Fruit fly (Drosophila melanogaster) whole organism, embryonic: Measurements from ENCODE around the gene CG3224.

Experiments
- Atf6 ChIP-seq: fragments of 200-800 bp; sonication (Bioruptor generic); IDR thresholded peaks from 2 replicates; pipeline ENCODE4 v1.3.6; 2022; ENCODE audit warnings: missing biosample characterization, missing genetic modification characterization
- CG10267 ChIP-seq: fragments of 200-800 bp; sonication (Bioruptor generic); optimal IDR thresholded peaks from 2 replicates; lab custom pipeline; 2018; ENCODE audit warnings: missing biosample characterization, mild to moderate bottlenecking, missing genetic modification characterization, moderate library complexity
- CG11093 ChIP-seq: fragments of 200-800 bp; sonication (Bioruptor generic); IDR thresholded peaks from 3 replicates; pipeline ENCODE4 v1.3.6; 2022; ENCODE audit warnings: missing biosample characterization, missing genetic modification characterization
- CG12236 ChIP-seq: fragments of 200-800 bp; sonication (Bioruptor generic); optimal IDR thresholded peaks from 2 replicates; lab custom pipeline; 2016; ENCODE audit warnings: missing biosample characterization, missing genetic modification characterization
- CG12769 ChIP-seq: fragments of 200-800 bp; sonication (Bioruptor generic); optimal IDR thresholded peaks from 2 replicates; lab custom pipeline; 2019; ENCODE audit warnings: missing biosample characterization, mild to moderate bottlenecking, missing genetic modification characterization, moderate library complexity
- CG14441 ChIP-seq: fragments of 200-800 bp; sonication (Bioruptor generic); IDR thresholded peaks from 2 replicates; pipeline ENCODE4 v1.3.6; 2022; ENCODE audit warnings: missing biosample characterization, missing genetic modification characterization
- CG15269 ChIP-seq: fragments of 200-800 bp; sonication (Bioruptor generic); optimal IDR thresholded peaks from 2 replicates; lab custom pipeline; 2018; ENCODE audit warnings: missing biosample characterization, mild to moderate bottlenecking, missing genetic modification characterization, moderate library complexity
- CG16863 ChIP-seq: fragments of 200-800 bp; sonication (Bioruptor generic); optimal IDR thresholded peaks from 3 replicates; lab custom pipeline; 2016; ENCODE audit warnings: missing biosample characterization, missing genetic modification characterization
- CG17186 ChIP-seq: fragments of 200-800 bp; sonication (Bioruptor generic); optimal IDR thresholded peaks from 3 replicates; lab custom pipeline; 2017; ENCODE audit warnings: missing biosample characterization, missing genetic modification reagents, missing genetic modification characterization
- CG17361 ChIP-seq: fragments of 200-800 bp; sonication (Bioruptor generic); IDR thresholded peaks from 3 replicates; pipeline ENCODE4 v1.3.6; 2022; ENCODE audit warnings: missing biosample characterization, missing genetic modification characterization
- CG2120 ChIP-seq: fragments of 200-800 bp; sonication (Bioruptor generic); optimal IDR thresholded peaks from 3 replicates; lab custom pipeline; 2016; ENCODE audit warnings: missing biosample characterization, missing genetic modification characterization
- CG2129 ChIP-seq: fragments of 200-800 bp; sonication (Bioruptor generic); IDR thresholded peaks from 2 replicates; pipeline ENCODE4 v1.3.6; 2022; ENCODE audit warnings: missing biosample characterization, missing genetic modification characterization; ENCODE audit not compliant: partially characterized antibody
- CG3281 ChIP-seq: fragments of 200-800 bp; sonication (Bioruptor generic); optimal IDR thresholded peaks from 3 replicates; lab custom pipeline; 2017; ENCODE audit warnings: missing biosample characterization, mild to moderate bottlenecking, missing genetic modification characterization
- CG33557 ChIP-seq: fragments of 200-800 bp; sonication (Bioruptor generic); optimal IDR thresholded peaks from 2 replicates; lab custom pipeline; 2019; ENCODE audit warnings: missing biosample characterization, mild to moderate bottlenecking, missing genetic modification characterization, moderate library complexity
- CG4854 ChIP-seq: fragments of 200-800 bp; sonication (Bioruptor generic); optimal IDR thresholded peaks from 2 replicates; lab custom pipeline; 2016; ENCODE audit warnings: missing biosample characterization, missing genetic modification characterization, inconsistent platforms
- CG6272 ChIP-seq: fragments of 200-800 bp; sonication (Bioruptor generic); IDR thresholded peaks from 2 replicates; pipeline ENCODE4 v1.3.6; 2022; ENCODE audit warnings: missing biosample characterization, missing genetic modification characterization
- CG7271 ChIP-seq: fragments of 200-800 bp; sonication (Bioruptor generic); optimal IDR thresholded peaks from 2 replicates; lab custom pipeline; 2018; ENCODE audit warnings: missing biosample characterization, mild to moderate bottlenecking, missing genetic modification characterization, moderate library complexity
- CG7928 ChIP-seq: fragments of 200-800 bp; sonication (Bioruptor generic); optimal IDR thresholded peaks from 2 replicates; lab custom pipeline; 2017; ENCODE audit warnings: missing biosample characterization, mild to moderate bottlenecking, missing genetic modification characterization
- Camta ChIP-seq: fragments of 200-800 bp; sonication (Bioruptor generic); optimal IDR thresholded peaks from 2 replicates; lab custom pipeline; 2016; ENCODE audit warnings: missing biosample characterization, missing genetic modification characterization
- CoRest ChIP-seq: fragments of 200-800 bp; sonication (Bioruptor generic); optimal IDR thresholded peaks from 3 replicates; lab custom pipeline; 2018; ENCODE audit warnings: missing biosample characterization, mild to moderate bottlenecking, missing genetic modification characterization, moderate library complexity
- Dek ChIP-seq: fragments of 200-800 bp; sonication (Bioruptor generic); optimal IDR thresholded peaks from 3 replicates; lab custom pipeline; 2019; ENCODE audit warnings: missing biosample characterization, mild to moderate bottlenecking, missing genetic modification characterization, moderate library complexity
- Doc2 ChIP-seq: fragments of 200-800 bp; sonication (Bioruptor generic); IDR thresholded peaks from 2 replicates; pipeline ENCODE4 v1.3.6; 2022; ENCODE audit warnings: missing biosample characterization, missing genetic modification characterization
- HLH54F ChIP-seq: fragments of 200-800 bp; sonication (Bioruptor generic); optimal IDR thresholded peaks from 3 replicates; lab custom pipeline; 2016; ENCODE audit warnings: missing biosample characterization, missing genetic modification characterization
- Hr51 ChIP-seq, 2 experiments: fragments of 200-800 bp; sonication (Bioruptor generic); optimal IDR thresholded peaks; 2 replicates in 1 of 2; 3 replicates in 1 of 2; lab custom pipeline; 2016 to 2018; ENCODE audit warnings: missing biosample characterization in 2 of 2, missing genetic modification characterization in 2 of 2, mild to moderate bottlenecking in 1 of 2, moderate library complexity in 1 of 2
- Jarid2 ChIP-seq: fragments of 200-800 bp; sonication (Bioruptor generic); optimal IDR thresholded peaks from 3 replicates; lab custom pipeline; 2017; ENCODE audit warnings: mild to moderate bottlenecking, missing biosample characterization, missing genetic modification reagents, missing genetic modification characterization
- NK7.1 ChIP-seq: fragments of 200-800 bp; sonication (Bioruptor generic); optimal IDR thresholded peaks from 3 replicates; lab custom pipeline; 2016; ENCODE audit warnings: missing biosample characterization, missing genetic modification characterization
- Nf-YA ChIP-seq: fragments of 200-800 bp; sonication (Bioruptor generic); IDR thresholded peaks from 2 replicates; pipeline ENCODE4 v1.3.6; 2022; ENCODE audit warnings: missing biosample characterization, missing genetic modification characterization
- Sry-β ChIP-seq: fragments of 200-800 bp; sonication (Bioruptor generic); optimal IDR thresholded peaks from 2 replicates; lab custom pipeline; 2018; ENCODE audit warnings: missing biosample characterization, mild to moderate bottlenecking, missing genetic modification characterization, moderate library complexity
- Vsx1 ChIP-seq: fragments of 200-800 bp; sonication (Bioruptor generic); optimal IDR thresholded peaks from 2 replicates; lab custom pipeline; 2017; ENCODE audit warnings: missing biosample characterization, mild to moderate bottlenecking, missing genetic modification characterization, missing genetic modification reagents
- abd-A ChIP-seq: fragments of 200-800 bp; sonication (Bioruptor generic); optimal IDR thresholded peaks from 3 replicates; lab custom pipeline; 2019; ENCODE audit warnings: missing biosample characterization, mild to moderate bottlenecking, missing genetic modification characterization, moderate library complexity
- bsh ChIP-seq, 2 experiments: fragments of 200-800 bp; sonication (Bioruptor generic); optimal IDR thresholded peaks; 2 replicates each; lab custom pipeline; 2017 to 2018; ENCODE audit warnings: mild to moderate bottlenecking in 2 of 2, missing biosample characterization in 2 of 2, missing genetic modification characterization in 2 of 2, moderate library complexity in 1 of 2
- chif ChIP-seq, 2 experiments: fragments of 200-800 bp; sonication (Bioruptor generic); optimal IDR thresholded peaks; 3 replicates each; lab custom pipeline; 2016; ENCODE audit warnings: missing biosample characterization in 2 of 2, missing genetic modification characterization in 2 of 2
- crc ChIP-seq: fragments of 200-800 bp; sonication (Bioruptor generic); optimal IDR thresholded peaks from 2 replicates; lab custom pipeline; 2016; ENCODE audit warnings: missing biosample characterization, missing genetic modification characterization
- cwo ChIP-seq: fragments of 200-800 bp; sonication (Bioruptor generic); optimal IDR thresholded peaks from 3 replicates; lab custom pipeline; 2017; ENCODE audit warnings: missing biosample characterization, missing genetic modification characterization, mild to moderate bottlenecking, moderate library complexity, missing genetic modification reagents
- da ChIP-seq: fragments of 200-800 bp; sonication (Bioruptor generic); optimal IDR thresholded peaks from 2 replicates; lab custom pipeline; 2016; ENCODE audit warnings: missing biosample characterization, missing genetic modification characterization
- dimm ChIP-seq: fragments of 200-800 bp; sonication (Bioruptor generic); IDR thresholded peaks from 2 replicates; pipeline ENCODE4 v1.3.6; 2022; ENCODE audit warnings: missing biosample characterization, missing genetic modification characterization
- disco-r ChIP-seq: fragments of 200-800 bp; sonication (Bioruptor generic); optimal IDR thresholded peaks from 2 replicates; lab custom pipeline; 2016; ENCODE audit warnings: missing biosample characterization, missing genetic modification characterization
- esg ChIP-seq: fragments of 200-800 bp; sonication (Bioruptor generic); conservative IDR thresholded peaks from 2 replicates; pipeline ENCODE4 v1.3.6; 2022; ENCODE audit warnings: missing biosample characterization, missing genetic modification characterization
- exex ChIP-seq: fragments of 200-800 bp; sonication (Bioruptor generic); optimal IDR thresholded peaks from 4 replicates; lab custom pipeline; 2018; ENCODE audit warnings: missing biosample characterization, mild to moderate bottlenecking, missing genetic modification characterization, moderate library complexity
- ind ChIP-seq: fragments of 200-800 bp; sonication (Bioruptor generic); optimal IDR thresholded peaks from 3 replicates; lab custom pipeline; 2016; ENCODE audit warnings: missing biosample characterization, missing genetic modification characterization
- org-1 ChIP-seq: fragments of 200-800 bp; sonication (Bioruptor generic); optimal IDR thresholded peaks from 2 replicates; lab custom pipeline; 2017; ENCODE audit warnings: missing biosample characterization, missing genetic modification characterization
- repo ChIP-seq: fragments of 200-800 bp; sonication (Bioruptor generic); optimal IDR thresholded peaks from 2 replicates; lab custom pipeline; 2016; ENCODE audit warnings: missing biosample characterization, missing genetic modification characterization
- sima ChIP-seq: fragments of 200-800 bp; sonication (Bioruptor generic); optimal IDR thresholded peaks from 2 replicates; lab custom pipeline; 2016; ENCODE audit warnings: missing biosample characterization, missing genetic modification characterization
- sisA ChIP-seq: fragments of 200-800 bp; sonication (Bioruptor generic); IDR thresholded peaks from 2 replicates; pipeline ENCODE4 v1.3.6; 2022; ENCODE audit warnings: missing biosample characterization, missing genetic modification characterization
- stwl ChIP-seq: fragments of 200-800 bp; sonication (Bioruptor generic); optimal IDR thresholded peaks from 3 replicates; lab custom pipeline; 2018; ENCODE audit warnings: missing biosample characterization, mild to moderate bottlenecking, missing genetic modification characterization, moderate library complexity
- tx ChIP-seq: fragments of 200-800 bp; sonication (Bioruptor generic); optimal IDR thresholded peaks from 2 replicates; lab custom pipeline; 2016; ENCODE audit warnings: missing biosample characterization, missing genetic modification characterization
- unc-4 ChIP-seq: fragments of 200-800 bp; sonication (Bioruptor generic); IDR thresholded peaks from 2 replicates; pipeline ENCODE4 v1.3.6; 2022; ENCODE audit warnings: missing biosample characterization, missing genetic modification characterization; ENCODE audit not compliant: partially characterized antibody
- vvl ChIP-seq: fragments of 200-800 bp; sonication (Bioruptor generic); IDR thresholded peaks from 2 replicates; pipeline ENCODE4 v1.3.6; 2022; ENCODE audit warnings: missing biosample characterization, missing genetic modification characterization
- z ChIP-seq: fragments of 200-800 bp; sonication (Bioruptor generic); IDR thresholded peaks from 3 replicates; pipeline ENCODE4 v1.3.6; 2022; ENCODE audit warnings: missing biosample characterization, missing genetic modification characterization
- zfh1 ChIP-seq: fragments of 200-800 bp; sonication (Bioruptor generic); IDR thresholded peaks from 3 replicates; pipeline ENCODE4 v1.3.6; 2022; ENCODE audit warnings: missing biosample characterization, missing genetic modification characterization

CG3224 gene

DNA sequence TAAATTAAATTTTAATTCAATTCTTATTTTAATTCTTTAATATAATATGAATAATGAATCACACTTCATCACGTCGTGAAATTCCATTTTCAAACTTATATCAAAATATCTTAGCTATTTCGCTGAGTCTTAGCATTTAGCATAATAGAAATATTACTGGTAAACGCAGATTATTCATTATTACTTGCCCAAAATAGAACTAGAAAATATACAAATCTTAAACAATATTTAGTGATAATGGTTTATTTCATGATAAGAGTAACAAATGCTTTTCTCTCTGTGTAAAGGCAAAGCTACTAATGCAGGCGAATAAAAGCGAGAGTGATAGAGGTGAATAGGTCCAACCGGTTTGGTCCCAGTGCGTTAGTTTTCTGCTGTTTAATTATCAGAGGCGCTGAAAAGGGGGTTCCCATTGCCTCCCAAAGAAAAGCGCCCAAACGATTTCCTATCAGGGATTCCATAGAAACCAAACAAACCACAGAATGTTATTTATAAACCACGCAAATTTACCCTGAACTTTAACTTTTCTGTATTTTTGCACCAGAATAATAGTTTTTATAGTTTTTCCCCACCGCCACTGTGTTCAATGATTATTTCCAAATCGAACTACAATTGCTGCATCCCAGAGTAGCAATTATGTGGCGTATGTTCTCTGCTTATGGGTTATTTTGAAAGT lies 1.8 kb upstream of the CG3224 start (continued):
- TF ChIP-seq CG15269 (tag; lab: Kevin White, UChicago) = peak; percentile 56
- TF ChIP-seq CG3281 (GFP tag; lab: Kevin White, UChicago) = peak; percentile 19
- no peak for TF ChIP-seq CG4854
- TF ChIP-seq CG7271 (tag; lab: Kevin White, UChicago) = no peak
- TF ChIP-seq stwl = no peak
- TF ChIP-seq zfh1 (GFP tag; lab: Robert Waterston, UW) = no peak
- no peak for TF ChIP-seq tx (GFP tag; lab: Kevin White, UChicago)
- peak; percentile 12 for TF ChIP-seq HLH54F (GFP tag; lab: Kevin White, UChicago)
- peak; percentile 49 for TF ChIP-seq CG16863
- TF ChIP-seq Camta = peak; percentile 38
- TF ChIP-seq Dek (tag; lab: Kevin White, UChicago) = peak; percentile 19
- TF ChIP-seq disco-r (GFP tag; lab: Kevin White, UChicago) = no peak
- TF ChIP-seq esg (GFP tag; lab: Robert Waterston, UW) = peak; percentile 28
- no peak for TF ChIP-seq repo (GFP tag; lab: Kevin White, UChicago)
- peak in 1 of 2 experiments; percentile 44 for TF ChIP-seq Hr51 (GFP tag; optimal IDR thresholded peaks at IDR 0.05; lab: Kevin White, UChicago)
- no peak for TF ChIP-seq Sry-β (GFP tag; lab: Kevin White, UChicago)
- TF ChIP-seq CG2129 (GFP tag; lab: Robert Waterston, UW) = no peak
- no peak for TF ChIP-seq CG12236 (GFP tag; lab: Kevin White, UChicago)
- peak in 1 of 2 experiments; percentile 8 for TF ChIP-seq bsh (GFP tag; optimal IDR thresholded peaks at IDR 0.05; lab: Kevin White, UChicago)
- no peak for TF ChIP-seq CG33557
- TF ChIP-seq da (GFP tag; lab: Kevin White, UChicago) = no peak
- TF ChIP-seq chif (GFP tag; optimal IDR thresholded peaks at IDR 0.05; lab: Kevin White, UChicago) = peak; percentile 19 to 21
- peak; percentile 65 for TF ChIP-seq CG12769 (tag; lab: Kevin White, UChicago)
- no peak for TF ChIP-seq CG7928 (GFP tag; lab: Kevin White, UChicago)
- peak; percentile 93 for TF ChIP-seq CG14441 (GFP tag; lab: Robert Waterston, UW)
- TF ChIP-seq cwo (GFP tag; lab: Kevin White, UChicago) = peak; percentile 4
- TF ChIP-seq Jarid2 (GFP tag; lab: Kevin White, UChicago) = no peak
- TF ChIP-seq CG6272 (GFP tag; lab: Robert Waterston, UW) = no peak
- TF ChIP-seq CG17361 (GFP tag; lab: Robert Waterston, UW) = peak; percentile 58; the same call in 1 of the 3 replicates
- no peak for TF ChIP-seq z
- TF ChIP-seq Vsx1 (GFP tag; lab: Kevin White, UChicago) = no peak
- peak; percentile 52 for TF ChIP-seq CG2120 (GFP tag; lab: Kevin White, UChicago)
- peak; percentile 8 for TF ChIP-seq NK7.1 (GFP tag; lab: Kevin White, UChicago)
- TF ChIP-seq Atf6 (GFP tag; lab: Robert Waterston, UW) = no peak
- peak; percentile 49 for TF ChIP-seq sisA (GFP tag; lab: Robert Waterston, UW)
- no peak for TF ChIP-seq sima (GFP tag; lab: Kevin White, UChicago)
- no peak for TF ChIP-seq unc-4 (GFP tag; lab: Robert Waterston, UW)
- peak; percentile 60 for TF ChIP-seq ind (GFP tag; lab: Kevin White, UChicago)
- no peak for TF ChIP-seq CG11093 (GFP tag; lab: Robert Waterston, UW)
- no peak for TF ChIP-seq Doc2 (GFP tag; lab: Robert Waterston, UW)
- TF ChIP-seq exex (tag; lab: Kevin White, UChicago) = no peak
- TF ChIP-seq org-1 = no peak
- TF ChIP-seq Nf-YA (GFP tag; lab: Robert Waterston, UW) = no peak
- peak; percentile 25 for TF ChIP-seq CoRest (tag; lab: Kevin White, UChicago)
- TF ChIP-seq CG10267 (tag; lab: Kevin White, UChicago) = peak; percentile 2
- no peak for TF ChIP-seq crc (GFP tag; lab: Kevin White, UChicago)
- TF ChIP-seq abd-A (tag; lab: Kevin White, UChicago) = no peak
- TF ChIP-seq vvl = peak; percentile 47
- no peak for TF ChIP-seq dimm (GFP tag; lab: Robert Waterston, UW)
- no peak for TF ChIP-seq CG17186 (GFP tag; lab: Kevin White, UChicago)
